Fruit fly (Drosophila melanogaster) S2 (cell line): ENCODE results near the gene Cyp4g1.

Experiments used
- CG8478 ChIP-seq: fragments of >200 bp; optimal IDR thresholded peaks from 2 replicates; lab custom pipeline; 2018
- CTCF ChIP-seq, 2 experiments: fragments of >200 bp; optimal IDR thresholded peaks; 2 replicates each; lab custom pipeline; 2018

dm6 chrX:476230-477143, 7.4 kb upstream of the Cyp4g1 start, which contains the start of the genes ebo and CG13373:
- TF ChIP-seq CG8478 (lab: Kevin White, UChicago) (no peak), CTCF (optimal IDR thresholded peaks at IDR 0.05; lab: Kevin White, UChicago) (no peak)
